Fruit fly (Drosophila melanogaster): ENCODE measurements around the gene Coq6.

Gene Coq6

DNA sequence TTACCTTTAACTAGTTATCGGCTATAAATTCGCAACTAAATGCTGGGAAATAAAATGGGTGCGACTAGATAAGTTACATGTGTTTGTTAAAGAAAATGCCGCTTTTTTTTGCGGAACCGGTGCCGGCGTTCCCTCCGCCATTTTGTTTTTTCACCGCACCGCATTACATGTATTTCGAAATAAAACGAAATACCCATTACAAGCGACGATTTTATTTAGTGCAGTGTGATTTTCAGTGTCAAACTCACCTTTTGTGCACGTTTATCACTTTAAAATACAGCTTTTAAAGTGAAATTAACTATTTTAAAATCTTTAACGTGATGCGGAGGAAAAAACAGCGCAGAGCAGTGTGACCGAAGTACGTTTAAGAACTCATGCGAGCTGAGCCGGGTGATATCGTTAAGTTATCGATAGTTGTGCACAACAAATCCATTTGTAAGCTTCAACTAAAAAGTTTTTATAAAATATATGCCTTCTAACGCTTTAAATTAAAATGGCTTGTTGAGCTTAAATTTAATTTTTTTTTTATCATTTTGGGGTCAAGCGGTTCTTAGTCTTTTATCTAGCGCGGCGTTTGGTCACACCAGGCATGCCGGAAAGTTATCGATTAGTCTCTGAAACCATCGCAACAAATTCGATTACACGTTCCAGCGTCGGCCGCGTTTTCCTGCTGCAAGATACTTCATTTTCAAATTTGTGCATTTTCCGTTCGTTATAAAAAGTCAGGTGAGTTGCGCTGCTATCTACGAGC, 10.1 kb upstream of the Coq6 start, which contains the start of the genes Hel25E and Lam (continued):
- TF ChIP-seq inv (GFP tag; IDR thresholded peaks at IDR 0.05; ENCODE audit: partially characterized antibody), result peak; percentile 81
- TF ChIP-seq CG17359 (tag; optimal IDR thresholded peaks at IDR 0.05), result peak; percentile 94
- TF ChIP-seq ash1 (GFP tag; optimal IDR thresholded peaks at IDR 0.05), result no peak
- TF ChIP-seq CG2712 (tag; optimal IDR thresholded peaks at IDR 0.05), result peak; percentile 55
- TF ChIP-seq chinmo (GFP tag; IDR thresholded peaks at IDR 0.05; ENCODE audit: partially characterized antibody), result no peak
- no peak for TF ChIP-seq Fer3 (tag; optimal IDR thresholded peaks at IDR 0.05)
- TF ChIP-seq Bdp1 (GFP tag; optimal IDR thresholded peaks at IDR 0.05), result no peak
- no peak for TF ChIP-seq lov (optimal IDR thresholded peaks at IDR 0.05)
- no peak for TF ChIP-seq lov (GFP tag; IDR thresholded peaks at IDR 0.05)
- TF ChIP-seq CG10565 (GFP tag; optimal IDR thresholded peaks at IDR 0.05), result no peak
- peak; percentile 90 for TF ChIP-seq hbn (GFP tag; IDR thresholded peaks at IDR 0.05; ENCODE audit: partially characterized antibody)
- no peak for TF ChIP-seq CG7372 (GFP tag; IDR thresholded peaks at IDR 0.05)
- TF ChIP-seq vvl (GFP tag; IDR thresholded peaks at IDR 0.05), result no peak
- no peak for TF ChIP-seq her (GFP tag; optimal IDR thresholded peaks at IDR 0.05)
- TF ChIP-seq zfh1 (GFP tag; IDR thresholded peaks at IDR 0.05), result no peak
- TF ChIP-seq btn (GFP tag; optimal IDR thresholded peaks at IDR 0.05), result no peak
- no peak for TF ChIP-seq CG15269 (tag; optimal IDR thresholded peaks at IDR 0.05)
- no peak for TF ChIP-seq mirr (GFP tag; optimal IDR thresholded peaks at IDR 0.05)
- peak; percentile 58 for TF ChIP-seq HmgZ (tag; optimal IDR thresholded peaks at IDR 0.05)
- TF ChIP-seq hth (optimal IDR thresholded peaks at IDR 0.05), result no peak
- TF ChIP-seq H15 (GFP tag; IDR thresholded peaks at IDR 0.05), result no peak
- no peak for TF ChIP-seq dysf (GFP tag; IDR thresholded peaks at IDR 0.05)
- TF ChIP-seq al (GFP tag; IDR thresholded peaks at IDR 0.05), result no peak
- TF ChIP-seq lola (GFP tag; optimal IDR thresholded peaks at IDR 0.05), result peak in 1 of 3 experiments; percentile 24
- TF ChIP-seq chn (GFP tag; optimal IDR thresholded peaks at IDR 0.05), result peak; percentile 24
- no peak for TF ChIP-seq ara (GFP tag; IDR thresholded peaks at IDR 0.05)
- TF ChIP-seq row (GFP tag; IDR thresholded peaks at IDR 0.05), result peak; percentile 71
- no peak for TF ChIP-seq grau (tag; optimal IDR thresholded peaks at IDR 0.05)
- no peak for TF ChIP-seq CG12236 (GFP tag; optimal IDR thresholded peaks at IDR 0.05)
- TF ChIP-seq CG10979 (tag; optimal IDR thresholded peaks at IDR 0.05), result no peak
- no peak for TF ChIP-seq Sox100B (GFP tag; optimal IDR thresholded peaks at IDR 0.05)
- TF ChIP-seq CG13287 (GFP tag; IDR thresholded peaks at IDR 0.05; ENCODE audit: partially characterized antibody), result peak; percentile 95
- no peak for TF ChIP-seq Lim3 (GFP tag; IDR thresholded peaks at IDR 0.05)
- no peak for TF ChIP-seq Bteb2 (GFP tag; optimal IDR thresholded peaks at IDR 0.05)
- no peak for TF ChIP-seq CG7556 (GFP tag; optimal IDR thresholded peaks at IDR 0.05)
- no peak for TF ChIP-seq sima (GFP tag; optimal IDR thresholded peaks at IDR 0.05)
- peak; percentile 81 for TF ChIP-seq trem (tag; optimal IDR thresholded peaks at IDR 0.05)
- no peak for TF ChIP-seq CG18764 (GFP tag; optimal IDR thresholded peaks at IDR 0.05)
- TF ChIP-seq CG8924 (tag; optimal IDR thresholded peaks at IDR 0.05), result no peak
- no peak for TF ChIP-seq disco-r (GFP tag; optimal IDR thresholded peaks at IDR 0.05)
- TF ChIP-seq tup (GFP tag; optimal IDR thresholded peaks at IDR 0.05), result no peak
- TF ChIP-seq Deaf1 (tag; optimal IDR thresholded peaks at IDR 0.05), result no peak
- no peak for TF ChIP-seq Mes4 (GFP tag; optimal IDR thresholded peaks at IDR 0.05)
- TF ChIP-seq jing (GFP tag; optimal IDR thresholded peaks at IDR 0.05), result no peak
- peak; percentile 91 for TF ChIP-seq Hr3 (GFP tag; optimal IDR thresholded peaks at IDR 0.05)
- TF ChIP-seq CG32772 (GFP tag; IDR thresholded peaks at IDR 0.05), result no peak
- TF ChIP-seq gcm (GFP tag; optimal IDR thresholded peaks at IDR 0.05), result no peak
- no peak for TF ChIP-seq sens-2 (GFP tag; IDR thresholded peaks at IDR 0.05)
- TF ChIP-seq sens (GFP tag), result peak; percentile 92
- no peak for TF ChIP-seq CG6654 (GFP tag; optimal IDR thresholded peaks at IDR 0.05)
- TF ChIP-seq nerfin-2 (GFP tag; IDR thresholded peaks at IDR 0.05; ENCODE audit: partially characterized antibody), result peak; percentile 78

Measured in whole organism, embryonic.